Fruit fly (Drosophila melanogaster) whole organism, embryonic: ENCODE results near the gene CG13250.

Experiments used
- Adf1 ChIP-seq: fragments of 200-800 bp; sonication (Bioruptor generic); IDR thresholded peaks from 2 replicates; pipeline ENCODE4 v1.3.6; 2022; ENCODE audit warnings: missing biosample characterization, missing genetic modification characterization
- Bgb ChIP-seq: fragments of 200-800 bp; sonication (Bioruptor generic); IDR thresholded peaks from 2 replicates; pipeline ENCODE4 v1.3.6; 2022; ENCODE audit warnings: missing biosample characterization, missing genetic modification characterization; ENCODE audit not compliant: partially characterized antibody
- Bteb2 ChIP-seq: fragments of 200-800 bp; sonication (Bioruptor generic); optimal IDR thresholded peaks from 2 replicates; lab custom pipeline; 2016; ENCODE audit warnings: missing biosample characterization, missing genetic modification characterization
- CG10462 ChIP-seq: fragments of 200-800 bp; sonication (Bioruptor generic); optimal IDR thresholded peaks from 2 replicates; lab custom pipeline; 2016; ENCODE audit warnings: missing biosample characterization, missing genetic modification characterization
- CG12299 ChIP-seq: fragments of 200-800 bp; sonication (Bioruptor generic); optimal IDR thresholded peaks from 2 replicates; lab custom pipeline; 2018; ENCODE audit warnings: missing biosample characterization, mild to moderate bottlenecking, missing genetic modification characterization
- CG13775 ChIP-seq: fragments of 200-800 bp; sonication (Bioruptor generic); optimal IDR thresholded peaks from 3 replicates; lab custom pipeline; 2017; ENCODE audit warnings: missing biosample characterization, mild to moderate bottlenecking, missing genetic modification characterization
- CG14014 ChIP-seq: fragments of 200-800 bp; sonication (Bioruptor generic); IDR thresholded peaks from 2 replicates; pipeline ENCODE4 v1.3.6; 2022; ENCODE audit warnings: missing biosample characterization, missing genetic modification characterization
- CG15514 ChIP-seq: fragments of 200-800 bp; sonication (Bioruptor generic); optimal IDR thresholded peaks from 3 replicates; lab custom pipeline; 2017; ENCODE audit warnings: missing biosample characterization, missing genetic modification characterization, mild to moderate bottlenecking, moderate library complexity, missing genetic modification reagents
- CG15601 ChIP-seq: fragments of 200-800 bp; sonication (Bioruptor generic); optimal IDR thresholded peaks from 3 replicates; lab custom pipeline; 2019; ENCODE audit warnings: missing biosample characterization, mild to moderate bottlenecking, missing genetic modification characterization, moderate library complexity
- CG15696 ChIP-seq: fragments of 200-800 bp; sonication (Bioruptor generic); optimal IDR thresholded peaks from 2 replicates; lab custom pipeline; 2019; ENCODE audit warnings: missing biosample characterization, mild to moderate bottlenecking, missing genetic modification characterization, moderate library complexity
- CG1647 ChIP-seq: fragments of 200-800 bp; sonication (Bioruptor generic); optimal IDR thresholded peaks from 3 replicates; lab custom pipeline; 2016; ENCODE audit warnings: missing biosample characterization, missing genetic modification characterization
- CG30431 ChIP-seq: fragments of 200-800 bp; sonication (Bioruptor generic); optimal IDR thresholded peaks from 2 replicates; lab custom pipeline; 2017; ENCODE audit warnings: missing biosample characterization, missing genetic modification characterization
- CG3065 ChIP-seq: fragments of 200-800 bp; sonication (Bioruptor generic); optimal IDR thresholded peaks from 2 replicates; lab custom pipeline; 2016; ENCODE audit warnings: missing biosample characterization, missing genetic modification characterization
- CG33213 ChIP-seq: fragments of 200-800 bp; sonication (Bioruptor generic); optimal IDR thresholded peaks from 3 replicates; lab custom pipeline; 2016; ENCODE audit warnings: missing biosample characterization, missing genetic modification characterization
- CG4282 ChIP-seq: fragments of 200-800 bp; sonication (Bioruptor generic); optimal IDR thresholded peaks from 2 replicates; lab custom pipeline; 2016; ENCODE audit warnings: missing biosample characterization, missing genetic modification characterization
- CG5180 ChIP-seq: fragments of 200-800 bp; sonication (Bioruptor generic); optimal IDR thresholded peaks from 3 replicates; lab custom pipeline; 2017; ENCODE audit warnings: missing biosample characterization, missing genetic modification characterization, mild to moderate bottlenecking, moderate library complexity, missing genetic modification reagents
- CG6272 ChIP-seq: fragments of 200-800 bp; sonication (Bioruptor generic); IDR thresholded peaks from 2 replicates; pipeline ENCODE4 v1.3.6; 2022; ENCODE audit warnings: missing biosample characterization, missing genetic modification characterization
- CG7271 ChIP-seq: fragments of 200-800 bp; sonication (Bioruptor generic); optimal IDR thresholded peaks from 2 replicates; lab custom pipeline; 2018; ENCODE audit warnings: missing biosample characterization, mild to moderate bottlenecking, missing genetic modification characterization, moderate library complexity
- CG7963 ChIP-seq: fragments of 200-800 bp; sonication (Bioruptor generic); IDR thresholded peaks from 3 replicates; pipeline ENCODE4 v1.3.6; 2022; ENCODE audit warnings: missing biosample characterization, missing genetic modification characterization; ENCODE audit not compliant: partially characterized antibody
- CG9932 ChIP-seq: fragments of 200-800 bp; sonication (Bioruptor generic); IDR thresholded peaks from 2 replicates; pipeline ENCODE4 v1.3.6; 2022; ENCODE audit warnings: missing biosample characterization, missing genetic modification characterization
- CkIIα-i1 ChIP-seq: fragments of 200-800 bp; sonication (Bioruptor generic); IDR thresholded peaks from 2 replicates; pipeline ENCODE4 v1.3.6; 2022; ENCODE audit warnings: missing biosample characterization, missing genetic modification characterization
- Dad ChIP-seq: fragments of 200-800 bp; sonication (Bioruptor generic); optimal IDR thresholded peaks from 3 replicates; lab custom pipeline; 2016; ENCODE audit warnings: missing biosample characterization, missing genetic modification characterization
- GATAe ChIP-seq: fragments of 200-800 bp; sonication (Bioruptor generic); conservative IDR thresholded peaks from 2 replicates; pipeline ENCODE4 v1.3.6; 2022; ENCODE audit warnings: missing biosample characterization, missing genetic modification characterization
- H2.0 ChIP-seq: fragments of 200-800 bp; sonication (Bioruptor generic); IDR thresholded peaks from 2 replicates; pipeline ENCODE4 v1.3.6; 2022; ENCODE audit warnings: missing biosample characterization, missing genetic modification characterization
- Hr3 ChIP-seq: fragments of 200-800 bp; sonication (Bioruptor generic); optimal IDR thresholded peaks from 3 replicates; lab custom pipeline; 2016; ENCODE audit warnings: missing biosample characterization, missing genetic modification characterization
- Hr51 ChIP-seq, 2 experiments: fragments of 200-800 bp; sonication (Bioruptor generic); optimal IDR thresholded peaks; 2 replicates in 1 of 2; 3 replicates in 1 of 2; lab custom pipeline; 2016 to 2018; ENCODE audit warnings: missing biosample characterization in 2 of 2, missing genetic modification characterization in 2 of 2, mild to moderate bottlenecking in 1 of 2, moderate library complexity in 1 of 2
- Mrtf ChIP-seq: fragments of 200-800 bp; sonication (Bioruptor generic); IDR thresholded peaks from 3 replicates; pipeline ENCODE4 v1.3.6; 2022; ENCODE audit warnings: missing biosample characterization, missing genetic modification characterization
- Nf-YB ChIP-seq: fragments of 200-800 bp; sonication (Bioruptor generic); optimal IDR thresholded peaks from 3 replicates; lab custom pipeline; 2019; ENCODE audit warnings: missing biosample characterization, mild to moderate bottlenecking, missing genetic modification characterization, moderate library complexity
- Poxn ChIP-seq: fragments of 200-800 bp; sonication (Bioruptor generic); IDR thresholded peaks from 2 replicates; pipeline ENCODE4 v1.3.6; 2022; ENCODE audit warnings: missing biosample characterization, missing genetic modification characterization
- Rx ChIP-seq: fragments of 200-800 bp; sonication (Bioruptor generic); IDR thresholded peaks from 2 replicates; pipeline ENCODE4 v1.3.6; 2022; ENCODE audit warnings: missing biosample characterization, missing genetic modification characterization
- TFAM ChIP-seq: fragments of 200-800 bp; sonication (Bioruptor generic); optimal IDR thresholded peaks from 2 replicates; lab custom pipeline; 2017; ENCODE audit warnings: missing biosample characterization, missing genetic modification characterization, inconsistent platforms
- abd-A ChIP-seq: fragments of 200-800 bp; sonication (Bioruptor generic); optimal IDR thresholded peaks from 3 replicates; lab custom pipeline; 2019; ENCODE audit warnings: missing biosample characterization, mild to moderate bottlenecking, missing genetic modification characterization, moderate library complexity
- chm ChIP-seq: fragments of 200-800 bp; sonication (Bioruptor generic); IDR thresholded peaks from 2 replicates; pipeline ENCODE4 v1.3.6; 2022; ENCODE audit warnings: missing biosample characterization, missing genetic modification characterization
- ci ChIP-seq: fragments of 200-800 bp; sonication (Bioruptor generic); IDR thresholded peaks from 3 replicates; pipeline ENCODE4 v1.3.6; 2022; ENCODE audit warnings: missing biosample characterization, missing genetic modification characterization
- fd96Cb ChIP-seq: fragments of 200-800 bp; sonication (Bioruptor generic); optimal IDR thresholded peaks from 2 replicates; lab custom pipeline; 2018; ENCODE audit warnings: missing biosample characterization, mild to moderate bottlenecking, missing genetic modification characterization, moderate library complexity
- ftz-f1 ChIP-seq: fragments of 200-800 bp; sonication (Bioruptor generic); optimal IDR thresholded peaks from 2 replicates; lab custom pipeline; 2016; ENCODE audit warnings: missing biosample characterization, missing genetic modification characterization
- grau ChIP-seq: fragments of 200-800 bp; optimal IDR thresholded peaks from 3 replicates; lab custom pipeline; 2019; ENCODE audit warnings: missing biosample characterization, mild to moderate bottlenecking, missing genetic modification characterization, moderate library complexity
- gsb ChIP-seq: fragments of 200-800 bp; sonication (Bioruptor generic); IDR thresholded peaks from 2 replicates; pipeline ENCODE4 v1.3.6; 2022; ENCODE audit warnings: missing biosample characterization, missing genetic modification characterization
- gt ChIP-seq: fragments of 200-800 bp; sonication (Bioruptor generic); IDR thresholded peaks from 2 replicates; pipeline ENCODE4 v1.3.6; 2022; ENCODE audit warnings: missing biosample characterization, missing genetic modification characterization
- jing ChIP-seq: fragments of 200-800 bp; sonication (Bioruptor generic); optimal IDR thresholded peaks from 2 replicates; lab custom pipeline; 2018; ENCODE audit warnings: missing biosample characterization, mild to moderate bottlenecking, missing genetic modification characterization
- kay ChIP-seq: fragments of 200-800 bp; sonication (Bioruptor generic); optimal IDR thresholded peaks from 2 replicates; lab custom pipeline; 2016; ENCODE audit warnings: missing biosample characterization, missing genetic modification characterization
- peb ChIP-seq: fragments of 200-800 bp; sonication (Bioruptor generic); IDR thresholded peaks from 2 replicates; pipeline ENCODE4 v1.3.6; 2022; ENCODE audit warnings: missing biosample characterization, missing genetic modification characterization
- repo ChIP-seq: fragments of 200-800 bp; sonication (Bioruptor generic); optimal IDR thresholded peaks from 2 replicates; lab custom pipeline; 2016; ENCODE audit warnings: missing biosample characterization, missing genetic modification characterization
- sens ChIP-seq: fragments of 200-800 bp; sonication (Bioruptor generic); peaks from one replicate; lab custom pipeline; 2016; ENCODE audit warnings: missing biosample characterization, missing genetic modification characterization
- sima ChIP-seq: fragments of 200-800 bp; sonication (Bioruptor generic); optimal IDR thresholded peaks from 2 replicates; lab custom pipeline; 2016; ENCODE audit warnings: missing biosample characterization, missing genetic modification characterization
- slou ChIP-seq: fragments of 200-800 bp; sonication (Bioruptor generic); optimal IDR thresholded peaks from 3 replicates; lab custom pipeline; 2016; ENCODE audit warnings: missing biosample characterization, missing genetic modification characterization
- sob ChIP-seq: fragments of 200-800 bp; sonication (Bioruptor generic); IDR thresholded peaks from 2 replicates; pipeline ENCODE4 v1.3.6; 2022; ENCODE audit warnings: missing biosample characterization, missing genetic modification characterization
- sr ChIP-seq: fragments of 200-800 bp; sonication (Bioruptor generic); IDR thresholded peaks from 3 replicates; pipeline ENCODE4 v1.3.6; 2022; ENCODE audit warnings: missing biosample characterization, missing genetic modification characterization
- trh ChIP-seq: fragments of 200-800 bp; sonication (Bioruptor generic); optimal IDR thresholded peaks from 2 replicates; lab custom pipeline; 2016; ENCODE audit warnings: missing biosample characterization, missing genetic modification characterization
- wek ChIP-seq: fragments of 200-800 bp; sonication (Bioruptor generic); optimal IDR thresholded peaks from 3 replicates; lab custom pipeline; 2018; ENCODE audit warnings: missing biosample characterization, mild to moderate bottlenecking, missing genetic modification characterization, moderate library complexity
- zfh2 ChIP-seq: fragments of 200-800 bp; sonication (Bioruptor generic); optimal IDR thresholded peaks from 2 replicates; lab custom pipeline; 2016; ENCODE audit warnings: missing biosample characterization, missing genetic modification characterization

Gene CG13250

dm6 chr3L:20508136-20508635 is 25.3 kb upstream of the CG13250 start (continued):
- TF ChIP-seq CG13775 (GFP tag; lab: Kevin White, UChicago) (peak; percentile 89), CkIIα-i1 (GFP tag; lab: Robert Waterston, UW) (peak; percentile 54; the same call in 1 of the 2 replicates), CG6272 (GFP tag; lab: Robert Waterston, UW) (peak; percentile 93), Rx (peak; percentile 74), Nf-YB (GFP tag; lab: Kevin White, UChicago) (peak; percentile 79), zfh2 (peak; percentile 97), peb (GFP tag; lab: Robert Waterston, UW) (peak; percentile 83), sob (GFP tag; lab: Robert Waterston, UW) (peak; percentile 96), CG15514 (GFP tag; lab: Kevin White, UChicago) (peak; percentile 90), slou (GFP tag; lab: Kevin White, UChicago) (peak; percentile 78), CG1647 (GFP tag; lab: Kevin White, UChicago) (peak; percentile 92), Bteb2 (GFP tag; lab: Kevin White, UChicago) (peak; percentile 91), gt (GFP tag; lab: Robert Waterston, UW) (peak; percentile 73), chm (GFP tag; lab: Robert Waterston, UW) (peak; percentile 92), abd-A (tag; lab: Kevin White, UChicago) (peak; percentile 86), repo (GFP tag; lab: Kevin White, UChicago) (peak; percentile 79), ci (GFP tag; lab: Robert Waterston, UW) (peak; percentile 86; the same call in 2 of the 3 replicates), GATAe (GFP tag; lab: Robert Waterston, UW) (peak; percentile 88), gsb (GFP tag; lab: Robert Waterston, UW) (peak; percentile 92), CG7963 (peak; percentile 49; the same call in 1 of the 3 replicates), sima (peak; percentile 48), CG7271 (peak; percentile 1), jing (GFP tag; lab: Kevin White, UChicago) (peak; percentile 80), CG9932 (GFP tag; lab: Robert Waterston, UW) (peak; percentile 98), CG3065 (GFP tag; lab: Kevin White, UChicago) (peak; percentile 73), CG10462 (GFP tag; lab: Kevin White, UChicago) (peak; percentile 80), TFAM (peak; percentile 38), CG15696 (tag; lab: Kevin White, UChicago) (peak; percentile 91), trh (GFP tag; lab: Kevin White, UChicago) (peak; percentile 84), Mrtf (GFP tag; lab: Robert Waterston, UW) (no peak; the same call in 2 of the 3 replicates), Hr3 (GFP tag; lab: Kevin White, UChicago) (peak; percentile 87), CG4282 (GFP tag; lab: Kevin White, UChicago) (peak; percentile 60), H2.0 (GFP tag; lab: Robert Waterston, UW) (peak; percentile 90), Dad (peak; percentile 85), CG5180 (peak; percentile 82), CG14014 (peak; percentile 95), CG30431 (peak; percentile 75), Hr51 (GFP tag; optimal IDR thresholded peaks at IDR 0.05; lab: Kevin White, UChicago) (peak; percentile 88 to 90), Bgb (peak; percentile 65), CG15601 (tag; lab: Kevin White, UChicago) (peak; percentile 75), CG33213 (peak; percentile 81), sens (GFP tag; lab: Kevin White, UChicago) (peak; percentile 99), ftz-f1 (peak; percentile 60), kay (GFP tag; lab: Kevin White, UChicago) (peak; percentile 95), wek (peak; percentile 60), fd96Cb (tag; lab: Kevin White, UChicago) (peak; percentile 91), grau (tag; lab: Kevin White, UChicago) (peak; percentile 93), Adf1 (GFP tag; lab: Robert Waterston, UW) (peak; percentile 82), sr (GFP tag; lab: Robert Waterston, UW) (no peak; the same call in 1 of the 3 replicates), Poxn (peak; percentile 88), CG12299 (tag; lab: Kevin White, UChicago) (peak; percentile 77)
